Worm (Caenorhabditis elegans) whole organism, L2 larva: ENCODE measurements around the gene Y39B6A.13.

ENCODE experiments used
- Y55F3AM.14 ChIP-seq: fragments of 200-800 bp; sonication (Bioruptor generic); optimal IDR thresholded peaks from 2 replicates; lab custom pipeline; 2018; ENCODE audit warnings: mild to moderate bottlenecking, missing genetic modification characterization, missing compliant biosample characterization
- ZK546.5 ChIP-seq: sonication (generic microtip); optimal IDR thresholded peaks from 2 replicates; lab custom pipeline; 2017; ENCODE audit warnings: missing biosample characterization, missing genetic modification characterization
- blmp-1 ChIP-seq: sonication (generic microtip); optimal IDR thresholded peaks from 2 replicates; lab custom pipeline; 2017; ENCODE audit warnings: missing genetic modification characterization, mild to moderate bottlenecking, missing compliant biosample characterization, antibody characterized with exemption, moderate library complexity; ENCODE audit not compliant: insufficient read depth
- ceh-16 ChIP-seq: fragments of 150-350 bp; optimal IDR thresholded peaks from 2 replicates; lab custom pipeline; 2014; ENCODE audit warnings: missing biosample characterization, missing genetic modification characterization
- ceh-82 ChIP-seq: fragments of 150-350 bp; optimal IDR thresholded peaks from 2 replicates; lab custom pipeline; 2014; ENCODE audit warnings: missing biosample characterization, missing genetic modification characterization
- crh-2 ChIP-seq: sonication (generic microtip); optimal IDR thresholded peaks from 2 replicates; lab custom pipeline; 2017; ENCODE audit warnings: missing biosample characterization, missing genetic modification characterization
- dmd-4 ChIP-seq: sonication (generic microtip); optimal IDR thresholded peaks from 2 replicates; lab custom pipeline; 2017; ENCODE audit warnings: missing biosample characterization, missing genetic modification characterization
- elt-3 ChIP-seq: sonication (generic microtip); optimal IDR thresholded peaks from 2 replicates; lab custom pipeline; 2017; ENCODE audit warnings: missing biosample characterization, missing genetic modification characterization
- fos-1 ChIP-seq: fragments of 150-350 bp; optimal IDR thresholded peaks from 2 replicates; lab custom pipeline; 2014; ENCODE audit warnings: missing biosample characterization, missing genetic modification characterization
- gmeb-1 ChIP-seq: fragments of 150-350 bp; optimal IDR thresholded peaks from 2 replicates; lab custom pipeline; 2014; ENCODE audit warnings: missing biosample characterization, missing genetic modification characterization
- lin-11 ChIP-seq: fragments of 150-350 bp; sonication (generic microtip); optimal IDR thresholded peaks from 2 replicates; lab custom pipeline; 2014; ENCODE audit warnings: missing biosample characterization, missing genetic modification characterization, inconsistent platforms, mixed read lengths
- lin-13 ChIP-seq: fragments of 150-350 bp; optimal IDR thresholded peaks from 2 replicates; lab custom pipeline; 2014; ENCODE audit warnings: missing biosample characterization, missing genetic modification reagents, missing genetic modification characterization
- lsy-2 ChIP-seq, 2 experiments: fragments of 150-350 bp in 1 of 2; sonication (generic microtip) in 1 of 2; optimal IDR thresholded peaks; 2 replicates each; lab custom pipeline; 2014 to 2017; ENCODE audit warnings: missing biosample characterization in 2 of 2, missing genetic modification characterization in 2 of 2
- mab-5 ChIP-seq: fragments of 150-350 bp; optimal IDR thresholded peaks from 2 replicates; lab custom pipeline; 2014; ENCODE audit warnings: missing biosample characterization, missing genetic modification characterization
- mbf-1 ChIP-seq: sonication (generic microtip); optimal IDR thresholded peaks from 2 replicates; lab custom pipeline; 2017; ENCODE audit warnings: missing biosample characterization, missing genetic modification characterization
- mdl-1 ChIP-seq, 2 experiments: fragments of 150-350 bp in 1 of 2; sonication (generic microtip) in 1 of 2; optimal IDR thresholded peaks; 2 replicates each; lab custom pipeline; 2017; ENCODE audit warnings: missing biosample characterization in 2 of 2, missing genetic modification characterization in 2 of 2
- nhr-10 ChIP-seq: sonication (generic microtip); optimal IDR thresholded peaks from 2 replicates; lab custom pipeline; 2017; ENCODE audit warnings: missing biosample characterization, missing genetic modification characterization
- nhr-12 ChIP-seq: fragments of 150-350 bp; optimal IDR thresholded peaks from 2 replicates; lab custom pipeline; 2014; ENCODE audit warnings: missing biosample characterization, missing genetic modification characterization
- nhr-129 ChIP-seq: fragments of 150-350 bp; optimal IDR thresholded peaks from 2 replicates; lab custom pipeline; 2014; ENCODE audit warnings: missing biosample characterization, missing genetic modification characterization
- nhr-21 ChIP-seq: fragments of 150-350 bp; optimal IDR thresholded peaks from 2 replicates; lab custom pipeline; 2014; ENCODE audit warnings: missing biosample characterization, missing genetic modification characterization
- nhr-23 ChIP-seq: fragments of 150-350 bp; optimal IDR thresholded peaks from 2 replicates; lab custom pipeline; 2014; ENCODE audit warnings: missing biosample characterization, missing genetic modification reagents, missing genetic modification characterization
- nhr-237 ChIP-seq: fragments of 150-350 bp; optimal IDR thresholded peaks from 2 replicates; lab custom pipeline; 2014; ENCODE audit warnings: missing biosample characterization, missing genetic modification characterization
- nhr-25 ChIP-seq: fragments of 150-350 bp; sonication (generic microtip); optimal IDR thresholded peaks from 3 replicates; lab custom pipeline; 2014; ENCODE audit warnings: missing biosample characterization, missing genetic modification characterization
- nhr-77 ChIP-seq: fragments of 150-350 bp; optimal IDR thresholded peaks from 2 replicates; lab custom pipeline; 2014; ENCODE audit warnings: missing biosample characterization, missing genetic modification characterization
- peb-1 ChIP-seq: fragments of 150-350 bp; optimal IDR thresholded peaks from 2 replicates; lab custom pipeline; 2014; ENCODE audit warnings: missing biosample characterization, missing genetic modification characterization
- sem-4 ChIP-seq: fragments of 150-350 bp; optimal IDR thresholded peaks from 2 replicates; lab custom pipeline; 2014; ENCODE audit warnings: missing biosample characterization, missing genetic modification reagents, missing genetic modification characterization
- skn-1 ChIP-seq: sonication (generic microtip); optimal IDR thresholded peaks from 2 replicates; lab custom pipeline; 2017; ENCODE audit warnings: missing biosample characterization, missing genetic modification characterization
- snpc-4 ChIP-seq: fragments of 150-350 bp; optimal IDR thresholded peaks from 2 replicates; lab custom pipeline; 2014; ENCODE audit warnings: missing biosample characterization, missing genetic modification characterization
- unc-39 ChIP-seq: fragments of 150-350 bp; optimal IDR thresholded peaks from 2 replicates; lab custom pipeline; 2014; ENCODE audit warnings: missing biosample characterization, missing genetic modification characterization
- unc-62 ChIP-seq: fragments of 150-350 bp; optimal IDR thresholded peaks from 2 replicates; lab custom pipeline; 2014; ENCODE audit warnings: missing biosample characterization, missing genetic modification reagents, missing genetic modification characterization
- zag-1 ChIP-seq: fragments of 150-350 bp; optimal IDR thresholded peaks from 2 replicates; lab custom pipeline; 2014; ENCODE audit warnings: missing biosample characterization, missing genetic modification characterization
- ztf-1 ChIP-seq: fragments of 200-800 bp; sonication (Bioruptor generic); conservative IDR thresholded peaks from 2 replicates; pipeline ENCODE4 v1.3.6; 2022; ENCODE audit warnings: missing genetic modification characterization, missing compliant biosample characterization
- ztf-11 ChIP-seq: sonication (generic microtip); optimal IDR thresholded peaks from 2 replicates; lab custom pipeline; 2017; ENCODE audit warnings: missing biosample characterization, missing genetic modification characterization
- ztf-4 ChIP-seq: fragments of 150-350 bp; optimal IDR thresholded peaks from 2 replicates; lab custom pipeline; 2014; ENCODE audit warnings: missing biosample characterization, missing genetic modification characterization

Gene Y39B6A.13

ce11 chrV:19125812-19126211, 6.6 kb upstream of the Y39B6A.13 start (continued):
- TF ChIP-seq elt-3 (tag; lab: Kevin White, UChicago), result no peak
- TF ChIP-seq ztf-4 (tag; lab: Kevin White, UChicago), result no peak

- no peak for TF ChIP-seq ceh-16 (tag; lab: Kevin White, UChicago)
- TF ChIP-seq crh-2 (tag; lab: Kevin White, UChicago), result no peak
- no peak for TF ChIP-seq nhr-10
- no peak for TF ChIP-seq gmeb-1 (tag; lab: Kevin White, UChicago)
- TF ChIP-seq mbf-1 (tag; lab: Kevin White, UChicago), result no peak
- TF ChIP-seq mab-5 (tag; lab: Kevin White, UChicago), result no peak
- no peak for TF ChIP-seq nhr-129
- no peak for TF ChIP-seq ztf-11
- TF ChIP-seq mdl-1 (tag; optimal IDR thresholded peaks at IDR 0.05; lab: Kevin White, UChicago), result no peak
- TF ChIP-seq nhr-21 (tag; lab: Kevin White, UChicago), result no peak
- TF ChIP-seq peb-1, result no peak
Measured at ce11 chrV:19125253-19125652, 6.0 kb upstream of the Y39B6A.13 start.

ce11 chrV:19124586-19124985, 5.4 kb upstream of the Y39B6A.13 start, which contains the start of gene bed-1:
TSS of gene bed-1 (minus strand) at chrV:19124922.
- TF ChIP-seq ZK546.5 (tag; lab: Kevin White, UChicago), result no peak
- no peak for TF ChIP-seq nhr-23 (tag; lab: Kevin White, UChicago)
- no peak for TF ChIP-seq dmd-4 (tag; lab: Kevin White, UChicago)
- no peak for TF ChIP-seq Y55F3AM.14 (GFP tag; lab: Kevin White, UChicago)
- no peak for TF ChIP-seq lsy-2 (tag; optimal IDR thresholded peaks at IDR 0.05; lab: Kevin White, UChicago)
- TF ChIP-seq nhr-25, result no peak
- no peak for TF ChIP-seq zag-1 (tag; lab: Kevin White, UChicago)
- no peak for TF ChIP-seq nhr-77
- no peak for TF ChIP-seq ztf-11

ce11 chrV:19120743-19121642, 1.8 kb upstream of the Y39B6A.13 start:
- TF ChIP-seq unc-39, result no peak
- TF ChIP-seq skn-1 (tag; lab: Kevin White, UChicago), result no peak
- no peak for TF ChIP-seq fos-1 (tag; lab: Kevin White, UChicago)
- no peak for TF ChIP-seq crh-2 (tag; lab: Kevin White, UChicago)
- no peak for TF ChIP-seq elt-3 (tag; lab: Kevin White, UChicago)
- TF ChIP-seq lin-13 (GFP tag; lab: Kevin White, UChicago), result no peak
- no peak for TF ChIP-seq nhr-23 (tag; lab: Kevin White, UChicago)
- TF ChIP-seq ceh-82 (tag; lab: Kevin White, UChicago), result no peak
- no peak for TF ChIP-seq sem-4 (tag; lab: Kevin White, UChicago)
- no peak for TF ChIP-seq gmeb-1 (tag; lab: Kevin White, UChicago)
- TF ChIP-seq lin-11, result no peak
- no peak for TF ChIP-seq nhr-12 (tag; lab: Kevin White, UChicago)
- TF ChIP-seq snpc-4 (tag; lab: Kevin White, UChicago), result no peak
- TF ChIP-seq blmp-1 (tag; lab: Kevin White, UChicago), result no peak
- TF ChIP-seq mbf-1 (tag; lab: Kevin White, UChicago), result no peak

ce11 chrV:19118312-19118711, 913 bp downstream of the Y39B6A.13 start, which contains the start of gene pro-3:
TSS of gene pro-3 (minus strand) at chrV:19118412.
- no peak for TF ChIP-seq unc-62 (GFP tag; lab: Kevin White, UChicago)
- TF ChIP-seq nhr-237, result no peak
- TF ChIP-seq ztf-1 (GFP tag; lab: Robert Waterston, UW), result no peak
- TF ChIP-seq skn-1 (tag; lab: Kevin White, UChicago), result no peak
- no peak for TF ChIP-seq nhr-10
- TF ChIP-seq nhr-21 (tag; lab: Kevin White, UChicago), result no peak
